Fruit fly (Drosophila melanogaster) whole organism, wandering third instar larva: Measurements from ENCODE around the gene CG10845.

ENCODE experiments used
- CG9705 ChIP-seq: fragments of 200-800 bp; sonication (Bioruptor generic); optimal IDR thresholded peaks from 2 replicates; lab custom pipeline; 2018; ENCODE audit warnings: missing biosample characterization, mild to moderate bottlenecking, missing genetic modification characterization
- Hnf4 ChIP-seq: fragments of 200-800 bp; sonication (Bioruptor generic); optimal IDR thresholded peaks from 2 replicates; lab custom pipeline; 2016; ENCODE audit warnings: missing biosample characterization, mild to moderate bottlenecking, missing genetic modification characterization
- OdsH ChIP-seq: fragments of 200-800 bp; sonication (Bioruptor generic); optimal IDR thresholded peaks from 2 replicates; lab custom pipeline; 2016; ENCODE audit warnings: missing biosample characterization, mild to moderate bottlenecking, missing genetic modification characterization
- Sp1 ChIP-seq: fragments of 200-800 bp; sonication (Bioruptor generic); optimal IDR thresholded peaks from 3 replicates; lab custom pipeline; 2019; ENCODE audit warnings: missing biosample characterization, mild to moderate bottlenecking, missing genetic modification characterization, moderate library complexity
- dl ChIP-seq, 2 experiments: fragments of 175-275, 200-275 bp in 1 of 2; fragments of 200-275 bp in 1 of 2; sonication (Bioruptor generic); optimal IDR thresholded peaks; lab custom pipeline; 2018; ENCODE audit warnings: mild to moderate bottlenecking in 2 of 2, missing biosample characterization in 2 of 2, missing genetic modification characterization in 2 of 2, moderate library complexity in 2 of 2; ENCODE audit not compliant: partially characterized antibody in 2 of 2, insufficient read depth in 1 of 2
- dmrt93B ChIP-seq: fragments of 200-800 bp; sonication (Bioruptor generic); optimal IDR thresholded peaks from 2 replicates; lab custom pipeline; 2018; ENCODE audit warnings: missing biosample characterization, mild to moderate bottlenecking, missing genetic modification characterization
- ey ChIP-seq: fragments of 200-800 bp; sonication (Bioruptor generic); optimal IDR thresholded peaks from 2 replicates; lab custom pipeline; 2016; ENCODE audit warnings: missing biosample characterization, missing genetic modification characterization
- foxo ChIP-seq, 2 experiments: fragments of 200-800 bp; sonication (Bioruptor generic); optimal IDR thresholded peaks; 2 replicates in 1 of 2; 3 replicates in 1 of 2; lab custom pipeline; 2016 to 2017; ENCODE audit warnings: missing biosample characterization in 2 of 2, missing genetic modification characterization in 2 of 2
- h ChIP-seq: fragments of 200-800 bp; sonication (Bioruptor generic); optimal IDR thresholded peaks from 3 replicates; lab custom pipeline; 2016; ENCODE audit warnings: missing biosample characterization, mild to moderate bottlenecking, missing genetic modification characterization
- jim ChIP-seq: fragments of 175-275, 200-325 bp; sonication (Bioruptor generic); optimal IDR thresholded peaks from 2 replicates; lab custom pipeline; 2016; ENCODE audit warnings: missing biosample characterization, mild to moderate bottlenecking, missing genetic modification characterization
- tai ChIP-seq: sonication (Bioruptor generic); optimal IDR thresholded peaks from 2 replicates; lab custom pipeline; 2016; ENCODE audit warnings: missing biosample characterization, missing genetic modification characterization

CG10845 gene

DNA sequence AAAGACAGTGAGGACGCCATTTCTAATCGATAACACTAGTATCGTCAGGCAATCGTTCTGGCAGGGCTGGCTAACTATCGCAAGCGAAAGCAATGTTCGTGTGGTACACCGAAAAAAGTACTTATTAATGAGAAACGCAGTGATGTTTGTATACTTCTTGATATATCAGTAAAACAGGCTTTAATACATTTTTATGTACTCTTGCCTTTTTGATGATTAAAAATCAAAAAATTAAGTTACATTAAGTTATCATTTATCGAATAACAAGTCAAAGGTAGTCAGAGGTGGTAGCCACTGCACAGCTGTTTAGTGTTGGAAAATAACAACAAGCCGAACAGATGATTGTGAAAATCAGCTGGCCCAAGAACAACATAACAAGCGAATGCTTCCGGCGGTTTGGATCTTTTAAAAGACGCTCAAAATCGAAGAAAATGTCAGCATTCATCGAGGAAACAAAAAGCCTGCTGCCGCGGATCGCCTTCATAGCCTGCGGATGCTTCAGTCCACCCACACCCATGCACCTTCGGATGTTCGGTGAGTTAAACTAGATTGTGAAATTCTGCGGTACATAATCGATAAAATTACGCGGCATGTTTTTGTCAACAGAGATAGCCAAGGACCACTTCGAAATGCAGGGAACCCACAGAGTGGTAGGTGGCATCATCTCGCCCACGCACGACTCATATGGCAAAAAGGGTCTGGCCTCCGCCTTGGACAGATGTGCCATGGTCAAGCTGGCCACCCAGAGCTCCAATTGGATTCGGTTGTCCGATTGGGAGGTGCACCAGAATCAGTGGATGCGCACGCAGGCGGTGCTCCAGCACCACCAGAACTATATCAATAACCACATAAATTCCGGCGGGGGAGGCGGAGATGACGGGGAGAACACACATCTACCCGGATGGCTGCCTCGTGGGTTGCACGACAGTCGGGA lies 44.3 kb downstream of the CG10845 start, which contains the start of the genes ssh and Nmnat (continued):
- TF ChIP-seq Hnf4 (GFP tag; lab: Kevin White, UChicago): no peak
- TF ChIP-seq jim (GFP tag; lab: Kevin White, UChicago): no peak
- TF ChIP-seq foxo (GFP tag; optimal IDR thresholded peaks at IDR 0.05; lab: Kevin White, UChicago): no peak
- TF ChIP-seq dmrt93B (GFP tag; lab: Kevin White, UChicago): no peak
- TF ChIP-seq OdsH (GFP tag; lab: Kevin White, UChicago): peak; percentile 39

DNA sequence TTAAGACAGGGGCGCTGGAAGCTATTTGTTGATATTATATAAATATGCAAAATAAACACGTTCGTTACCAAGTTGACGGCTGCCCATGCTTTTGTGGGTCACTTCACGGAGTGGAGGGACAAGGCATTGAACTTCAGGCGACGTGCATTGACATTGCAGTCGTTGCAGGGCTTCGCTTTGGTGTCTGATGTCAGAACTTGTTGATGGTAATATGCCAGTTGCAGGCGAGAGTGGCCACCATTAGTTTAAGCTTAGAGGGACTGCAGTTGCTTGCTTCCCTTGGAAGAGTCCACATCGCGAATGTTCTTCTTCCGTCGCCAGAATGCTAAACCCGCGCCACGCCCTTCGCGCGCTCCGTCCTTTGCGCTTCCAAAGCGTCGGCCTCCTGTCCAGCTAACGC lies 46.4 kb downstream of the CG10845 start, which contains the start of gene mah:
Gene mah (plus strand): TSS at position 301 of the 400 bp plus-strand sequence.
- TF ChIP-seq dl (GFP tag; optimal IDR thresholded peaks at IDR 0.05; lab: Kevin White, UChicago; ENCODE audit: insufficient read depth in 1 of 2, partially characterized antibody in 2 of 2): no peak
- TF ChIP-seq CG9705 (GFP tag; lab: Kevin White, UChicago): no peak
- TF ChIP-seq tai (GFP tag; lab: Kevin White, UChicago): no peak
- no peak for TF ChIP-seq ey (GFP tag; lab: Kevin White, UChicago)
- TF ChIP-seq h (GFP tag; lab: Kevin White, UChicago): no peak
- no peak for TF ChIP-seq Sp1 (GFP tag; lab: Kevin White, UChicago)
